Fruit fly (Drosophila melanogaster) whole organism, wandering third instar larva: Measurements from ENCODE around the gene CG33253.
A peak's percentile ranks its signal among the peaks of the same experiment; 100 is the strongest.

Source experiments
- Abd-B ChIP-seq: fragments of >200 bp; optimal IDR thresholded peaks from 2 replicates; lab custom pipeline; 2017; ENCODE audit warnings: missing biosample characterization, missing genetic modification characterization
- CG32264 ChIP-seq: fragments of 200-800 bp; sonication (Bioruptor generic); optimal IDR thresholded peaks from 2 replicates; lab custom pipeline; 2016; ENCODE audit warnings: missing biosample characterization, missing genetic modification characterization
- CG9705 ChIP-seq: fragments of 200-800 bp; sonication (Bioruptor generic); optimal IDR thresholded peaks from 2 replicates; lab custom pipeline; 2018; ENCODE audit warnings: missing biosample characterization, mild to moderate bottlenecking, missing genetic modification characterization
- CrebA ChIP-seq: fragments of 200-800 bp; sonication (Bioruptor generic); optimal IDR thresholded peaks from 2 replicates; lab custom pipeline; 2016; ENCODE audit warnings: missing biosample characterization, mild to moderate bottlenecking, missing genetic modification characterization, borderline replicate concordance
- Dfd ChIP-seq: fragments of >200 bp; optimal IDR thresholded peaks from 2 replicates; lab custom pipeline; 2017; ENCODE audit warnings: missing biosample characterization, missing genetic modification characterization
- Dif ChIP-seq: fragments of 200-275, 200-300 bp; sonication (Bioruptor generic); optimal IDR thresholded peaks from 2 replicates; lab custom pipeline; 2018; ENCODE audit warnings: missing biosample characterization, missing genetic modification characterization; ENCODE audit not compliant: partially characterized antibody
- GATAd ChIP-seq: sonication (Bioruptor generic); optimal IDR thresholded peaks from 2 replicates; lab custom pipeline; 2016; ENCODE audit warnings: missing biosample characterization, missing genetic modification characterization
- HLH106 ChIP-seq: fragments of 200-800 bp; optimal IDR thresholded peaks from 3 replicates; lab custom pipeline; 2019; ENCODE audit warnings: missing biosample characterization, mild to moderate bottlenecking, missing genetic modification characterization, moderate library complexity
- Hnf4 ChIP-seq: fragments of 200-800 bp; sonication (Bioruptor generic); optimal IDR thresholded peaks from 2 replicates; lab custom pipeline; 2016; ENCODE audit warnings: missing biosample characterization, mild to moderate bottlenecking, missing genetic modification characterization
- Hr78 ChIP-seq: fragments of >200 bp; optimal IDR thresholded peaks from 2 replicates; lab custom pipeline; 2017; ENCODE audit warnings: missing biosample characterization, missing genetic modification characterization
- Hr83 ChIP-seq: fragments of 200-300 bp; sonication (Bioruptor generic); optimal IDR thresholded peaks from 2 replicates; lab custom pipeline; 2016; ENCODE audit warnings: missing biosample characterization, mild to moderate bottlenecking, missing genetic modification characterization, moderate library complexity; ENCODE audit not compliant: poor library complexity, severe bottlenecking
- Jra ChIP-seq: sonication (Bioruptor generic); optimal IDR thresholded peaks from 2 replicates; lab custom pipeline; 2016; ENCODE audit warnings: missing biosample characterization, missing genetic modification characterization
- Mio ChIP-seq: sonication (Bioruptor generic); optimal IDR thresholded peaks from 2 replicates; lab custom pipeline; 2016; ENCODE audit warnings: missing biosample characterization, missing genetic modification characterization
- Myc ChIP-seq: fragments of >200 bp; optimal IDR thresholded peaks from 2 replicates; lab custom pipeline; 2017
- N ChIP-seq: fragments of >200 bp; optimal IDR thresholded peaks from 2 replicates; lab custom pipeline; 2018; ENCODE audit warnings: missing biosample characterization, missing external identifiers, missing genetic modification characterization
- OdsH ChIP-seq: fragments of 200-800 bp; sonication (Bioruptor generic); optimal IDR thresholded peaks from 2 replicates; lab custom pipeline; 2016; ENCODE audit warnings: missing biosample characterization, mild to moderate bottlenecking, missing genetic modification characterization
- Rel ChIP-seq, 2 experiments: fragments of 200-800 bp; sonication (Bioruptor generic) in 1 of 2; optimal IDR thresholded peaks; 2 replicates in 1 of 2; 3 replicates in 1 of 2; lab custom pipeline; 2016 to 2019; ENCODE audit warnings: mild to moderate bottlenecking in 2 of 2, missing biosample characterization in 2 of 2, missing genetic modification characterization in 2 of 2, moderate library complexity in 1 of 2
- Sp1 ChIP-seq: fragments of 200-800 bp; sonication (Bioruptor generic); optimal IDR thresholded peaks from 3 replicates; lab custom pipeline; 2019; ENCODE audit warnings: missing biosample characterization, mild to moderate bottlenecking, missing genetic modification characterization, moderate library complexity
- Vsx2 ChIP-seq: fragments of 200-300, 225-300 bp; sonication (Bioruptor generic); optimal IDR thresholded peaks from 2 replicates; lab custom pipeline; 2018; ENCODE audit warnings: missing biosample characterization, missing genetic modification characterization; ENCODE audit not compliant: partially characterized antibody
- br ChIP-seq: fragments of 200-800 bp; sonication (Bioruptor generic); optimal IDR thresholded peaks from 2 replicates; lab custom pipeline; 2016; ENCODE audit warnings: missing biosample characterization, missing genetic modification characterization
- brk ChIP-seq: fragments of 200-800 bp; sonication (Bioruptor generic); optimal IDR thresholded peaks from 2 replicates; lab custom pipeline; 2016; ENCODE audit warnings: missing biosample characterization, mild to moderate bottlenecking, missing genetic modification characterization
- dl ChIP-seq, 2 experiments: fragments of 175-275, 200-275 bp in 1 of 2; fragments of 200-275 bp in 1 of 2; sonication (Bioruptor generic); optimal IDR thresholded peaks; lab custom pipeline; 2018; ENCODE audit warnings: mild to moderate bottlenecking in 2 of 2, missing biosample characterization in 2 of 2, missing genetic modification characterization in 2 of 2, moderate library complexity in 2 of 2; ENCODE audit not compliant: partially characterized antibody in 2 of 2, insufficient read depth in 1 of 2
- dmrt93B ChIP-seq: fragments of 200-800 bp; sonication (Bioruptor generic); optimal IDR thresholded peaks from 2 replicates; lab custom pipeline; 2018; ENCODE audit warnings: missing biosample characterization, mild to moderate bottlenecking, missing genetic modification characterization
- dsf ChIP-seq: sonication (Bioruptor generic); optimal IDR thresholded peaks from 2 replicates; lab custom pipeline; 2016; ENCODE audit warnings: missing biosample characterization, missing genetic modification characterization, borderline replicate concordance
- ey ChIP-seq: fragments of 200-800 bp; sonication (Bioruptor generic); optimal IDR thresholded peaks from 2 replicates; lab custom pipeline; 2016; ENCODE audit warnings: missing biosample characterization, missing genetic modification characterization
- foxo ChIP-seq, 2 experiments: fragments of 200-800 bp; sonication (Bioruptor generic); optimal IDR thresholded peaks; 2 replicates in 1 of 2; 3 replicates in 1 of 2; lab custom pipeline; 2016 to 2017; ENCODE audit warnings: missing biosample characterization in 2 of 2, missing genetic modification characterization in 2 of 2
- fru ChIP-seq: fragments of 200-800 bp; sonication (Bioruptor generic); optimal IDR thresholded peaks from 3 replicates; lab custom pipeline; 2016; ENCODE audit warnings: missing biosample characterization, mild to moderate bottlenecking, missing genetic modification characterization
- h ChIP-seq: fragments of 200-800 bp; sonication (Bioruptor generic); optimal IDR thresholded peaks from 3 replicates; lab custom pipeline; 2016; ENCODE audit warnings: missing biosample characterization, mild to moderate bottlenecking, missing genetic modification characterization
- jim ChIP-seq: fragments of 175-275, 200-325 bp; sonication (Bioruptor generic); optimal IDR thresholded peaks from 2 replicates; lab custom pipeline; 2016; ENCODE audit warnings: missing biosample characterization, mild to moderate bottlenecking, missing genetic modification characterization
- lola ChIP-seq: fragments of >200 bp; optimal IDR thresholded peaks from 2 replicates; lab custom pipeline; 2017; ENCODE audit warnings: missing biosample characterization, missing genetic modification characterization
- pan ChIP-seq: fragments of >200 bp; optimal IDR thresholded peaks from 2 replicates; lab custom pipeline; 2017
- psq ChIP-seq: fragments of 200-800 bp; sonication (Bioruptor generic); optimal IDR thresholded peaks from 3 replicates; lab custom pipeline; 2017; ENCODE audit warnings: missing biosample characterization, mild to moderate bottlenecking, missing genetic modification characterization, moderate library complexity
- rgr ChIP-seq: fragments of 200-800 bp; sonication (Bioruptor generic); optimal IDR thresholded peaks from 3 replicates; lab custom pipeline; 2016; ENCODE audit warnings: missing biosample characterization, mild to moderate bottlenecking, missing genetic modification characterization
- sage ChIP-seq: fragments of 200-800 bp; sonication (Bioruptor generic); optimal IDR thresholded peaks from 2 replicates; lab custom pipeline; 2016; ENCODE audit warnings: missing biosample characterization, mild to moderate bottlenecking, missing genetic modification characterization
- sv ChIP-seq: fragments of 200-800 bp; sonication (Bioruptor generic); optimal IDR thresholded peaks from 3 replicates; lab custom pipeline; 2016; ENCODE audit warnings: missing biosample characterization, missing genetic modification characterization
- tai ChIP-seq: sonication (Bioruptor generic); optimal IDR thresholded peaks from 2 replicates; lab custom pipeline; 2016; ENCODE audit warnings: missing biosample characterization, missing genetic modification characterization
- usp ChIP-seq: fragments of >200 bp; optimal IDR thresholded peaks from 2 replicates; lab custom pipeline; 2017; ENCODE audit warnings: missing biosample characterization, missing genetic modification characterization
- woc ChIP-seq: sonication (Bioruptor generic); optimal IDR thresholded peaks from 2 replicates; lab custom pipeline; 2016; ENCODE audit warnings: missing biosample characterization, mild to moderate bottlenecking, missing genetic modification characterization

CG33253 gene

dm6 chrX:19158519-19159289 is 24.5 kb upstream of the CG33253 start:
- TF ChIP-seq sv (GFP tag; lab: Kevin White, UChicago) (no peak), Dfd (GFP tag; lab: Kevin White, UChicago) (peak; percentile 81)
- TF ChIP-seq, all 38 proteins: peak for 1

dm6 chrX:19159942-19160341 is 23.3 kb upstream of the CG33253 start:
- TF ChIP-seq sage (GFP tag; lab: Kevin White, UChicago) = no peak
- no peak for TF ChIP-seq CG32264
- no peak for TF ChIP-seq Hr83 (GFP tag; lab: Kevin White, UChicago)
- TF ChIP-seq Hr78 = no peak
- TF ChIP-seq Rel (GFP tag; optimal IDR thresholded peaks at IDR 0.05; lab: Kevin White, UChicago) = no peak
- no peak for TF ChIP-seq Rel (tag; optimal IDR thresholded peaks at IDR 0.05; lab: Kevin White, UChicago)
- no peak for TF ChIP-seq GATAd
- TF ChIP-seq N (GFP tag; lab: Kevin White, UChicago) = no peak
- TF ChIP-seq woc (GFP tag; lab: Kevin White, UChicago) = no peak
- peak; percentile 64 for TF ChIP-seq HLH106 (tag; lab: Kevin White, UChicago)
- TF ChIP-seq fru = peak; percentile 52
- TF ChIP-seq Abd-B (GFP tag; lab: Kevin White, UChicago) = no peak
- TF ChIP-seq sv (GFP tag; lab: Kevin White, UChicago) = no peak
- TF ChIP-seq CG9705 = peak; percentile 23
- peak; percentile 3 for TF ChIP-seq br (GFP tag; lab: Kevin White, UChicago)
- TF ChIP-seq Mio (GFP tag; lab: Kevin White, UChicago) = no peak
- TF ChIP-seq dsf (GFP tag; lab: Kevin White, UChicago) = no peak
- no peak for TF ChIP-seq Dif (GFP tag; lab: Kevin White, UChicago)
- TF ChIP-seq psq (GFP tag; lab: Kevin White, UChicago) = peak; percentile 51
- TF ChIP-seq usp (GFP tag; lab: Kevin White, UChicago) = no peak
- TF ChIP-seq ey (GFP tag; lab: Kevin White, UChicago) = peak; percentile 41
- peak; percentile 3 for TF ChIP-seq Hnf4
- no peak for TF ChIP-seq CrebA
- TF ChIP-seq OdsH = peak; percentile 54
- no peak for TF ChIP-seq brk (GFP tag; lab: Kevin White, UChicago)
- peak; percentile 67 for TF ChIP-seq rgr (GFP tag; lab: Kevin White, UChicago)
- TF ChIP-seq tai (GFP tag; lab: Kevin White, UChicago) = no peak
- peak in 1 of 2 experiments; percentile 64 for TF ChIP-seq foxo (GFP tag; optimal IDR thresholded peaks at IDR 0.05; lab: Kevin White, UChicago)
- peak; percentile 83 for TF ChIP-seq Sp1 (GFP tag; lab: Kevin White, UChicago)
- no peak for TF ChIP-seq jim (GFP tag; lab: Kevin White, UChicago)
- peak; percentile 34 for TF ChIP-seq dmrt93B (GFP tag; lab: Kevin White, UChicago)
- no peak for TF ChIP-seq Jra
- TF ChIP-seq dl (GFP tag; optimal IDR thresholded peaks at IDR 0.05; lab: Kevin White, UChicago; ENCODE audit: insufficient read depth in 1 of 2, partially characterized antibody in 2 of 2) = no peak
- TF ChIP-seq lola (GFP tag; lab: Kevin White, UChicago) = no peak
- TF ChIP-seq h = peak; percentile 41
- no peak for TF ChIP-seq Vsx2
- no peak for TF ChIP-seq pan (lab: Kevin White, UChicago)
- no peak for TF ChIP-seq Myc (lab: Kevin White, UChicago)
- TF ChIP-seq Dfd (GFP tag; lab: Kevin White, UChicago) = no peak
